Comparison of ENCODE assay signal across 2 worm cellular contexts in the genomic region with DNA sequence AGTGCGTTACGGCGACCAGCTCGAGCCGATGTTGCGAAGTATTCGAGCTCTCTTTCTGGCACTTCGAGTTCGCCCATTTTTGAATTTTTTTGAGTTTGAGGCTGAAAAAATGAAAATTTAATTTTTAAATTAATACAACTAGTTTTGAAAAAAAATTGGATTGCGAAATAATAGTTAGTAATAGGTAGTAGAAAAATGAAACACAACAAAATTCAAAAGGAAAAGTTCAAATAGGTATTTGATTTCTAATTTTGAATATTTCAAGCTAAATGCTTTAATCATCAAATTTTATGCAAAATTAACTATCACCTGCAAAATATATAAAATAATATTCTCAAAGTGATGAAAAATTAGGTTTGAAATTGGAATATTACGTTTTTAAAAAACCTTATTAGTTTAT.
TF ChIP-seq lines count a peak whose summit lies in the region.

Gene K09E9.4 (minus strand): TSS at position 101 of the 400 bp plus-strand sequence.

TF ChIP-seq in whole organism, L2 larva, 48 proteins besides CTCF, POLR2A, EP300 and RAD21:
- TF ChIP-seq nhr-10 (tag; optimal IDR thresholded peaks at IDR 0.05; lab: Kevin White, UChicago), result no peak
- peak; percentile 1 for TF ChIP-seq nhr-25 (tag; optimal IDR thresholded peaks at IDR 0.05; lab: Kevin White, UChicago)

TF ChIP-seq in whole organism, young adult, 124 proteins besides CTCF, POLR2A, EP300 and RAD21:
- TF ChIP-seq dpl-1 (GFP tag; optimal IDR thresholded peaks at IDR 0.05; lab: Kevin White, UChicago) (no peak), C06A6.2 (GFP tag; conservative IDR thresholded peaks at IDR 0.05; lab: Robert Waterston, UW) (no peak), mcd-1 (GFP tag; IDR thresholded peaks at IDR 0.05; lab: Robert Waterston, UW) (no peak), xnd-1 (tag; optimal IDR thresholded peaks at IDR 0.05; lab: Kevin White, UChicago) (no peak), K12H6.12 (tag; optimal IDR thresholded peaks at IDR 0.05; lab: Kevin White, UChicago) (no peak), cebp-1 (GFP tag; IDR thresholded peaks at IDR 0.05; lab: Robert Waterston, UW) (no peak), cebp-1 (tag; optimal IDR thresholded peaks at IDR 0.05; lab: Kevin White, UChicago) (peak; percentile 52)
